Worm (Caenorhabditis elegans): ENCODE measurements around the gene dmsr-7.

DNA sequence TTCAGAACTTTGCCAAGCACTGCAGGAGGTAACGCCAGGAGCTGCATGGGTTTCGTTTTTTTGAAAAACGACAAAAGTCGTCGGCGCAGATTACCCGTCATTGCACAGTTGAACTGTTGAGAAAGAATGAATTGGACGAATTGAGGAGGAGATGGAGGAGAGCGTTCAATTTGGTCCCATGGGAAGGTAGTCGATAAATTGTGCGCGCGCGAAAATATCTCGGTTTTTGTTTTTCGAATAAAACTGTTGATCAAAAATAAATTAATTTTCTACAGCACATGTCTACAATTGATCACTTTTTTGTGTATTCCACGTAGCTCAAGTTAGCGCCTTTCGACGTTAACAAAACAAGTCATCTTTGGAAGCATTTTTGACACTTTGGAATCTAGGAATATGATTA lies 14.8 kb downstream of the dmsr-7 start, which contains the start of gene F08F3.6:
- no peak for TF ChIP-seq him-1 (tag; optimal IDR thresholded peaks at IDR 0.05)
- TF ChIP-seq W03F9.2 (tag; optimal IDR thresholded peaks at IDR 0.05), result no peak
- TF ChIP-seq dao-5 (tag; optimal IDR thresholded peaks at IDR 0.05), result no peak

Measured in whole organism, L4/young adult.